Worm (Caenorhabditis elegans) whole organism, L1 larva: ENCODE data around the gene symk-1.

Experiments
- C16A3.4 ChIP-seq: fragments of 150-350 bp; optimal IDR thresholded peaks from 2 replicates; lab custom pipeline; 2014; ENCODE audit warnings: missing biosample characterization, missing genetic modification characterization
- C34B4.2 ChIP-seq: sonication (generic microtip); optimal IDR thresholded peaks from 2 replicates; lab custom pipeline; 2017; ENCODE audit warnings: mild to moderate bottlenecking, missing genetic modification characterization, missing compliant biosample characterization
- F16B12.6 ChIP-seq: fragments of 150-350 bp; optimal IDR thresholded peaks from 2 replicates; lab custom pipeline; 2014; ENCODE audit warnings: missing biosample characterization, missing genetic modification characterization
- Y116A8C.19 ChIP-seq: sonication (generic microtip); optimal IDR thresholded peaks from 2 replicates; lab custom pipeline; 2016; ENCODE audit warnings: missing compliant biosample characterization, missing genetic modification characterization, borderline replicate concordance
- aha-1 ChIP-seq: fragments of 150-350 bp; optimal IDR thresholded peaks from 2 replicates; lab custom pipeline; 2014; ENCODE audit warnings: missing biosample characterization, missing genetic modification characterization
- alr-1 ChIP-seq: fragments of 200-800 bp; sonication (Bioruptor generic); optimal IDR thresholded peaks from 2 replicates; lab custom pipeline; 2018; ENCODE audit warnings: borderline replicate concordance, mild to moderate bottlenecking, missing genetic modification characterization, missing compliant biosample characterization
- aly-2 ChIP-seq: fragments of 150-350 bp; optimal IDR thresholded peaks from 2 replicates; lab custom pipeline; 2014; ENCODE audit warnings: missing biosample characterization, missing genetic modification characterization
- ceh-82 ChIP-seq, 3 experiments: fragments of 150-350 bp in 1 of 3; sonication (generic microtip) in 2 of 3; optimal IDR thresholded peaks; 2 replicates each; lab custom pipeline; 2014 to 2017; ENCODE audit warnings: missing biosample characterization in 3 of 3, missing genetic modification characterization in 3 of 3
- ceh-90 ChIP-seq: sonication (generic microtip); optimal IDR thresholded peaks from 2 replicates; lab custom pipeline; 2016; ENCODE audit warnings: missing genetic modification characterization, missing compliant biosample characterization
- dsc-1 ChIP-seq: sonication (generic microtip); optimal IDR thresholded peaks from 2 replicates; lab custom pipeline; 2016; ENCODE audit warnings: mild to moderate bottlenecking, missing genetic modification characterization, missing compliant biosample characterization
- efl-1 ChIP-seq, 4 experiments: fragments of 150-350 bp; optimal IDR thresholded peaks in 3 of 4; peaks in 1 of 4; 1 replicate in 1 of 4; 2 replicates in 3 of 4; lab custom pipeline; 2014; ENCODE audit warnings: missing biosample characterization in 2 of 4, missing genetic modification characterization in 2 of 4, missing genetic modification reagents in 2 of 4
- efl-3 ChIP-seq: fragments of 200-800 bp; sonication (Bioruptor generic); optimal IDR thresholded peaks from 2 replicates; lab custom pipeline; 2018; ENCODE audit warnings: mild to moderate bottlenecking, missing genetic modification characterization, missing compliant biosample characterization
- egl-13 ChIP-seq: sonication (generic microtip); optimal IDR thresholded peaks from 2 replicates; lab custom pipeline; 2016; ENCODE audit warnings: missing genotype, missing genetic modification reagents, missing genetic modification characterization, missing compliant biosample characterization
- elt-2 ChIP-seq: sonication (generic microtip); optimal IDR thresholded peaks from 2 replicates; lab custom pipeline; 2016; ENCODE audit warnings: missing genetic modification characterization, mild to moderate bottlenecking, inconsistent platforms, missing compliant biosample characterization, missing genetic modification reagents
- elt-3 ChIP-seq, 6 experiments: fragments of 150-350 bp in 1 of 6; sonication (generic microtip); optimal IDR thresholded peaks; 2 replicates each; lab custom pipeline; 2017 to 2018; ENCODE audit warnings: missing biosample characterization in 6 of 6, missing genetic modification characterization in 6 of 6, inconsistent platforms in 1 of 6
- ets-5 ChIP-seq: fragments of 200-800 bp; sonication (Bioruptor generic); IDR thresholded peaks from 2 replicates; pipeline ENCODE4 v1.3.6; 2022; ENCODE audit warnings: missing genetic modification characterization, missing compliant biosample characterization
- fkh-8 ChIP-seq: sonication (generic microtip); optimal IDR thresholded peaks from 2 replicates; lab custom pipeline; 2016; ENCODE audit warnings: mild to moderate bottlenecking, missing genetic modification characterization, missing compliant biosample characterization
- hlh-17 ChIP-seq: fragments of 200-800 bp; sonication (Bioruptor generic); optimal IDR thresholded peaks from 2 replicates; lab custom pipeline; 2018; ENCODE audit warnings: missing genetic modification characterization, mild to moderate bottlenecking, missing compliant biosample characterization, moderate library complexity, borderline replicate concordance
- hpl-2 ChIP-seq: fragments of 150-350 bp; optimal IDR thresholded peaks from 2 replicates; lab custom pipeline; 2014; ENCODE audit warnings: missing biosample characterization, missing genetic modification reagents, missing genetic modification characterization
- irx-1 ChIP-seq: sonication (generic microtip); optimal IDR thresholded peaks from 2 replicates; lab custom pipeline; 2016; ENCODE audit warnings: missing genetic modification characterization, missing compliant biosample characterization
- jun-1 ChIP-seq: fragments of 150-350 bp; optimal IDR thresholded peaks from 2 replicates; lab custom pipeline; 2014; ENCODE audit warnings: missing biosample characterization, missing genetic modification reagents, missing genetic modification characterization
- lin-14 ChIP-seq: fragments of 200-800 bp; sonication (Bioruptor generic); optimal IDR thresholded peaks from 2 replicates; lab custom pipeline; 2018; ENCODE audit warnings: mild to moderate bottlenecking, missing genetic modification characterization, moderate library complexity, missing compliant biosample characterization
- lin-35 ChIP-seq, 2 experiments: fragments of 150-350 bp; optimal IDR thresholded peaks; 2 replicates each; lab custom pipeline; 2014; ENCODE audit warnings: missing biosample characterization in 2 of 2, missing genetic modification characterization in 2 of 2, missing genetic modification reagents in 2 of 2
- mep-1 ChIP-seq: fragments of 150-350 bp; optimal IDR thresholded peaks from 2 replicates; lab custom pipeline; 2014; ENCODE audit warnings: missing biosample characterization, missing genetic modification characterization
- nhr-12 ChIP-seq: sonication (generic microtip); optimal IDR thresholded peaks from 2 replicates; lab custom pipeline; 2017; ENCODE audit warnings: missing biosample characterization, missing genetic modification characterization
- nhr-19 ChIP-seq: fragments of 200-800 bp; sonication (Bioruptor generic); conservative IDR thresholded peaks from 2 replicates; pipeline ENCODE4 v1.3.6; 2022; ENCODE audit warnings: missing genetic modification characterization, missing compliant biosample characterization
- nhr-47 ChIP-seq: sonication (generic microtip); optimal IDR thresholded peaks from 2 replicates; lab custom pipeline; 2016; ENCODE audit warnings: mild to moderate bottlenecking, missing genetic modification characterization, moderate library complexity, missing compliant biosample characterization
- nhr-77 ChIP-seq: fragments of 150-350 bp; optimal IDR thresholded peaks from 2 replicates; lab custom pipeline; 2014; ENCODE audit warnings: missing biosample characterization, missing genetic modification characterization
- nhr-85 ChIP-seq: sonication (generic microtip); peaks from one replicate; lab custom pipeline; 2016; ENCODE audit warnings: missing genetic modification characterization, inconsistent platforms, missing compliant biosample characterization
- nhr-90 ChIP-seq: sonication (generic microtip); optimal IDR thresholded peaks from 2 replicates; lab custom pipeline; 2016; ENCODE audit warnings: mild to moderate bottlenecking, missing genetic modification characterization, missing compliant biosample characterization; ENCODE audit not compliant: poor library complexity
- pag-3 ChIP-seq: sonication (generic microtip); optimal IDR thresholded peaks from 2 replicates; lab custom pipeline; 2017; ENCODE audit warnings: missing genetic modification characterization, mild to moderate bottlenecking, missing compliant biosample characterization, antibody characterized with exemption, borderline replicate concordance; ENCODE audit not compliant: insufficient read depth
- pqm-1 ChIP-seq: sonication (generic microtip); optimal IDR thresholded peaks from 3 replicates; lab custom pipeline; 2017; ENCODE audit warnings: missing biosample characterization, missing genetic modification characterization
- rnt-1 ChIP-seq: sonication (generic microtip); optimal IDR thresholded peaks from 2 replicates; lab custom pipeline; 2016; ENCODE audit warnings: mild to moderate bottlenecking, missing genetic modification characterization, moderate library complexity, missing compliant biosample characterization
- skn-1 ChIP-seq: fragments of 150-350 bp; optimal IDR thresholded peaks from 2 replicates; lab custom pipeline; 2014; ENCODE audit warnings: missing biosample characterization, missing genetic modification characterization
- snu-23 ChIP-seq: sonication (generic microtip); optimal IDR thresholded peaks from 2 replicates; lab custom pipeline; 2016; ENCODE audit warnings: missing genetic modification characterization, missing compliant biosample characterization
- sox-4 ChIP-seq: sonication (generic microtip); optimal IDR thresholded peaks from 2 replicates; lab custom pipeline; 2016; ENCODE audit warnings: missing genetic modification characterization, missing compliant biosample characterization
- sptf-1 ChIP-seq: fragments of 150-350 bp; optimal IDR thresholded peaks from 2 replicates; lab custom pipeline; 2014; ENCODE audit warnings: missing biosample characterization, missing genetic modification characterization
- sup-37 ChIP-seq: fragments of 200-800 bp; sonication (Bioruptor generic); optimal IDR thresholded peaks from 2 replicates; lab custom pipeline; 2018; ENCODE audit warnings: mild to moderate bottlenecking, missing genetic modification characterization, missing compliant biosample characterization
- tbx-2 ChIP-seq: sonication (generic microtip); optimal IDR thresholded peaks from 2 replicates; lab custom pipeline; 2016; ENCODE audit warnings: missing genetic modification characterization, missing compliant biosample characterization
- unc-130 ChIP-seq: fragments of 150-350 bp; optimal IDR thresholded peaks from 2 replicates; lab custom pipeline; 2017; ENCODE audit warnings: missing biosample characterization, missing genetic modification characterization, inconsistent platforms
- vab-15 ChIP-seq: sonication (generic microtip); optimal IDR thresholded peaks from 2 replicates; lab custom pipeline; 2017; ENCODE audit warnings: missing genotype, mild to moderate bottlenecking, missing genetic modification characterization, missing compliant biosample characterization
- ztf-11 ChIP-seq, 2 experiments: sonication (generic microtip); optimal IDR thresholded peaks; 2 replicates each; lab custom pipeline; 2016 to 2017; ENCODE audit warnings: missing genetic modification characterization in 2 of 2, missing biosample characterization in 1 of 2, missing compliant biosample characterization in 1 of 2
- ztf-4 ChIP-seq: fragments of 150-350 bp; optimal IDR thresholded peaks from 2 replicates; lab custom pipeline; 2014; ENCODE audit warnings: missing biosample characterization, missing genetic modification characterization

symk-1 gene

ce11 chrV:8610633-8611404 lies 40.7 kb downstream of the symk-1 start, which contains the start of gene fip-4 (continued):
- TF ChIP-seq nhr-90 (tag; lab: Kevin White, UChicago) (peak; percentile 26), efl-3 (GFP tag; lab: Kevin White, UChicago) (no peak), sox-4 (no peak), C34B4.2 (no peak), ceh-90 (tag; lab: Kevin White, UChicago) (no peak), elt-3 (tag; optimal IDR thresholded peaks at IDR 0.05; lab: Kevin White, UChicago) (peak in 3 of 6 experiments; percentile 7 to 75 (median 49)), ztf-4 (tag; lab: Kevin White, UChicago) (peak; percentile 22), alr-1 (tag; lab: Kevin White, UChicago) (no peak), vab-15 (tag; lab: Kevin White, UChicago) (no peak), nhr-77 (no peak), egl-13 (no peak), pqm-1 (tag; lab: Kevin White, UChicago) (no peak), pag-3 (tag; lab: Kevin White, UChicago) (no peak), lin-35 (GFP tag; optimal IDR thresholded peaks at IDR 0.05; lab: Kevin White, UChicago) (peak in 1 of 2 experiments; percentile 61), nhr-19 (GFP tag; lab: Robert Waterston, UW) (peak; percentile 63)

- TF ChIP-seq mep-1 (tag; lab: Kevin White, UChicago) (no peak), aly-2 (tag; lab: Kevin White, UChicago) (peak; percentile 13), C16A3.4 (no peak), efl-1 (optimal IDR thresholded peaks at IDR 0.05; lab: Kevin White, UChicago) (no peak), efl-1 (GFP tag; optimal IDR thresholded peaks at IDR 0.05 in 1 of 2; lab: Kevin White, UChicago) (peak in 1 of 2 experiments; percentile 89)
Observed at ce11 chrV:8615711-8616110, 45.6 kb downstream of the symk-1 start.

- no peak for TF ChIP-seq nhr-12
- TF ChIP-seq sup-37 (GFP tag; lab: Kevin White, UChicago), result no peak
- TF ChIP-seq elt-2 (tag; lab: Kevin White, UChicago), result no peak
- no peak for TF ChIP-seq ztf-11 (tag; optimal IDR thresholded peaks at IDR 0.05; lab: Kevin White, UChicago)
- no peak for TF ChIP-seq hlh-17 (GFP tag; lab: Kevin White, UChicago)
- TF ChIP-seq F16B12.6, result no peak
- TF ChIP-seq rnt-1, result peak; percentile 8
- no peak for TF ChIP-seq ceh-82 (tag; optimal IDR thresholded peaks at IDR 0.05; lab: Kevin White, UChicago)
- no peak for TF ChIP-seq efl-3 (GFP tag; lab: Kevin White, UChicago)
- peak; percentile 79 for TF ChIP-seq nhr-85
- TF ChIP-seq skn-1 (tag; lab: Kevin White, UChicago), result no peak
- no peak for TF ChIP-seq irx-1
- TF ChIP-seq lin-14, result peak; percentile 38
- no peak for TF ChIP-seq hpl-2 (GFP tag; lab: Kevin White, UChicago)
- no peak for TF ChIP-seq snu-23 (GFP tag; lab: Kevin White, UChicago)
- no peak for TF ChIP-seq Y116A8C.19 (tag; lab: Kevin White, UChicago)
- TF ChIP-seq ceh-90 (tag; lab: Kevin White, UChicago), result no peak
- TF ChIP-seq ets-5 (GFP tag; lab: Robert Waterston, UW), result no peak
- no peak for TF ChIP-seq C34B4.2
- TF ChIP-seq jun-1, result no peak
- TF ChIP-seq unc-130 (tag; lab: Kevin White, UChicago), result no peak
- no peak for TF ChIP-seq tbx-2 (tag; lab: Kevin White, UChicago)
- no peak for TF ChIP-seq dsc-1 (tag; lab: Kevin White, UChicago)
- no peak for TF ChIP-seq nhr-47
- TF ChIP-seq fkh-8 (tag; lab: Kevin White, UChicago), result no peak
- no peak for TF ChIP-seq aha-1
- no peak for TF ChIP-seq sptf-1
Observed at ce11 chrV:8618738-8619137, 48.6 kb downstream of the symk-1 start, which contains the start of gene grd-5. Gene grd-5, plus strand, starts transcription at chrV:8619032.
